Worm (Caenorhabditis elegans): ENCODE measurements around the gene F59B1.8.

The F59B1.8 gene

DNA sequence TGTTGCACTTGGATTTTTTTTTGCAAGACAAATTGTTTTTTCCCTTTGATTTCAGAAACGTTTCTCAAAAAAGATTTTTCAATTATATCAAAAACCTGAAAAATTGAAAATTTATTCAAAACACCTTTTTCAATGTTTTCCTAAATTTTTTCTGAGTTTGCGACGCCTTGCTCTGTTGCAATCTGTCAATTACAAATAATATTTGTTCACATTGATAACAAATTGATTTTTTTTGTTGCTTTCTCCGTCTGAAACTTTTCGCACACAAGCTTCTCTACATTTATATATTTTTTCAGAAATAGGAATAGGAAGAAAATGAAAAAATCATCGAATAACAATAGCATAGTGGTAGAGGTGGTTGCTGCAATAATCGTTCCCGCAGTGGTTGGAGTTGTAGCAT, 24.4 kb upstream of the F59B1.8 start, which contains the start of gene Y39H10B.2:
TSS of gene Y39H10B.2 (plus strand) at position 301 of the 400 bp plus-strand sequence.
- TF ChIP-seq egl-27 (tag; optimal IDR thresholded peaks at IDR 0.05) (no peak), tbx-2 (tag; optimal IDR thresholded peaks at IDR 0.05) (no peak), nhr-84 (tag; optimal IDR thresholded peaks at IDR 0.05) (no peak), efl-3 (GFP tag; optimal IDR thresholded peaks at IDR 0.05) (no peak), snpc-4 (tag; optimal IDR thresholded peaks at IDR 0.05) (no peak), alr-1 (tag; optimal IDR thresholded peaks at IDR 0.05; ENCODE audit: borderline replicate concordance) (no peak), C34B4.2 (tag; optimal IDR thresholded peaks at IDR 0.05) (no peak), vab-15 (tag; optimal IDR thresholded peaks at IDR 0.05) (no peak), jun-1 (tag; optimal IDR thresholded peaks at IDR 0.05) (no peak), nhr-47 (tag; optimal IDR thresholded peaks at IDR 0.05) (no peak), lin-13 (GFP tag; optimal IDR thresholded peaks at IDR 0.05) (no peak), mab-9 (GFP tag; IDR thresholded peaks at IDR 0.05) (no peak), aha-1 (tag; optimal IDR thresholded peaks at IDR 0.05) (no peak), lin-15B (tag; optimal IDR thresholded peaks at IDR 0.05) (no peak), egl-13 (tag; optimal IDR thresholded peaks at IDR 0.05) (no peak), nhr-12 (tag; optimal IDR thresholded peaks at IDR 0.05) (no peak)

ce11 chrV:3666887-3667286, 22.8 kb upstream of the F59B1.8 start, which contains the start of gene str-113:
Gene str-113, minus strand, starts transcription at chrV:3666987.
- TF ChIP-seq snpc-4 (tag; optimal IDR thresholded peaks at IDR 0.05), result no peak
- TF ChIP-seq C34B4.2 (tag; optimal IDR thresholded peaks at IDR 0.05), result no peak
- no peak for TF ChIP-seq elt-3 (tag; optimal IDR thresholded peaks at IDR 0.05)
- TF ChIP-seq alr-1 (tag; optimal IDR thresholded peaks at IDR 0.05; ENCODE audit: borderline replicate concordance), result no peak
- no peak for TF ChIP-seq ama-1 (optimal IDR thresholded peaks at IDR 0.05)
- TF ChIP-seq egl-27 (tag; optimal IDR thresholded peaks at IDR 0.05), result no peak
- no peak for TF ChIP-seq irx-1 (tag; optimal IDR thresholded peaks at IDR 0.05)
- TF ChIP-seq nhr-12 (tag; optimal IDR thresholded peaks at IDR 0.05), result no peak
- no peak for TF ChIP-seq egl-13 (tag; optimal IDR thresholded peaks at IDR 0.05)
- TF ChIP-seq lin-39 (tag; optimal IDR thresholded peaks at IDR 0.05), result no peak
- no peak for TF ChIP-seq swsn-7 (tag; optimal IDR thresholded peaks at IDR 0.05)
- TF ChIP-seq nhr-76 (tag; optimal IDR thresholded peaks at IDR 0.05), result no peak
- no peak for TF ChIP-seq unc-86 (tag; optimal IDR thresholded peaks at IDR 0.05)

DNA sequence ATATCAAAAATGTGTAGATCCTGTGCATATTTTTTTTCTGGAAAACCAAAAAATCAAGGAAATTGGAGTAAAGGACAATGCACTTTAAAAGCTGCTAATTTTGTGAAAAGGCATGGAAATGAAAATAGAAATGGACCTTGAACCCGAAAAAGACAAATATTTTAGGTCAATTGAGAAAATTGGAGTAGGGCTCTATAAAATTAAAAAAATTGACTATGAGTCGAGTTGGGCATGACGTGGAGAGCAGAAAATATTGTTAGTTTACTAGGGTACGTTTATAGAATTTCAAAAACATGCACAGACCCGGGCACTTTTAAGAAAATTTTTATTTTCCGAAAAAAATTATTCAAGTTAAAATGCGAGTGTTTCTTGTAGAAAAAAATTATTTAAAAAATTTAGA, 15.4 kb upstream of the F59B1.8 start, which contains the start of gene acr-23:
TSS of gene acr-23 (minus strand) at position 101 of the 400 bp plus-strand sequence.
- TF ChIP-seq sptf-1 (tag; optimal IDR thresholded peaks at IDR 0.05) (no peak), mef-2 (tag; optimal IDR thresholded peaks at IDR 0.05) (no peak), lsy-2 (tag; optimal IDR thresholded peaks at IDR 0.05) (no peak), jun-1 (tag; optimal IDR thresholded peaks at IDR 0.05) (no peak), nhr-90 (tag; optimal IDR thresholded peaks at IDR 0.05; ENCODE audit: poor library complexity) (no peak), lir-3 (tag; optimal IDR thresholded peaks at IDR 0.05; ENCODE audit: poor library complexity) (no peak), xbp-1 (tag; optimal IDR thresholded peaks at IDR 0.05) (no peak), ceh-63 (GFP tag; optimal IDR thresholded peaks at IDR 0.05) (no peak), efl-1 (optimal IDR thresholded peaks at IDR 0.05) (no peak), efl-1 (GFP tag; optimal IDR thresholded peaks at IDR 0.05 in 1 of 2) (no peak), zag-1 (tag; optimal IDR thresholded peaks at IDR 0.05) (no peak), nhr-11 (tag; optimal IDR thresholded peaks at IDR 0.05) (no peak)

- TF ChIP-seq unc-62 (GFP tag; optimal IDR thresholded peaks at IDR 0.05) (no peak), alr-1 (tag; optimal IDR thresholded peaks at IDR 0.05; ENCODE audit: borderline replicate concordance) (no peak)
These were observed 5.4 kb upstream of the F59B1.8 start, which contains the start of gene str-114 for ce11 chrV:3649473-3649872. Gene str-114, plus strand, starts transcription at chrV:3649773.

- TF ChIP-seq lin-13 (GFP tag; optimal IDR thresholded peaks at IDR 0.05), result no peak
These were observed 3.8 kb upstream of the F59B1.8 start, which contains the start of gene F59B1.10 for ce11 chrV:3647862-3648261. Gene F59B1.10, minus strand, starts transcription at chrV:3647962.

Measured in whole organism, L1 larva.